Fruit fly (Drosophila melanogaster) whole organism, embryonic: ENCODE results near the gene Jhbp11.

ENCODE experiments used
- Aef1 ChIP-seq: fragments of 200-800 bp; sonication (Bioruptor generic); IDR thresholded peaks from 3 replicates; pipeline ENCODE4 v1.3.6; 2022; ENCODE audit warnings: missing biosample characterization, missing genetic modification characterization
- Atf-2 ChIP-seq: fragments of 200-800 bp; sonication (Bioruptor generic); optimal IDR thresholded peaks from 2 replicates; lab custom pipeline; 2016; ENCODE audit warnings: missing biosample characterization, missing genetic modification characterization
- BEAF-32 ChIP-seq: fragments of 200-800 bp; sonication (Bioruptor generic); optimal IDR thresholded peaks from 3 replicates; lab custom pipeline; 2017; ENCODE audit warnings: missing biosample characterization, missing genetic modification characterization, mild to moderate bottlenecking, moderate library complexity, missing genetic modification reagents
- CG10147 ChIP-seq: fragments of 200-800 bp; sonication (Bioruptor generic); optimal IDR thresholded peaks from 2 replicates; lab custom pipeline; 2019; ENCODE audit warnings: missing biosample characterization, mild to moderate bottlenecking, missing genetic modification characterization, moderate library complexity
- CG10209 ChIP-seq: fragments of 200-800 bp; sonication (Bioruptor generic); optimal IDR thresholded peaks from 3 replicates; lab custom pipeline; 2017; ENCODE audit warnings: missing biosample characterization, mild to moderate bottlenecking, missing genetic modification characterization, missing genetic modification reagents
- CG11560 ChIP-seq: fragments of 200-800 bp; sonication (Bioruptor generic); IDR thresholded peaks from 3 replicates; pipeline ENCODE4 v1.3.6; 2022; ENCODE audit warnings: missing biosample characterization, missing genetic modification characterization
- CG14710 ChIP-seq: fragments of 200-800 bp; sonication (Bioruptor generic); optimal IDR thresholded peaks from 3 replicates; lab custom pipeline; 2019; ENCODE audit warnings: missing biosample characterization, mild to moderate bottlenecking, missing genetic modification characterization, moderate library complexity
- CG15479 ChIP-seq: fragments of 200-800 bp; sonication (Bioruptor generic); optimal IDR thresholded peaks from 3 replicates; lab custom pipeline; 2019; ENCODE audit warnings: missing biosample characterization, mild to moderate bottlenecking, missing genetic modification characterization, moderate library complexity
- CG15696 ChIP-seq: fragments of 200-800 bp; sonication (Bioruptor generic); optimal IDR thresholded peaks from 2 replicates; lab custom pipeline; 2019; ENCODE audit warnings: missing biosample characterization, mild to moderate bottlenecking, missing genetic modification characterization, moderate library complexity
- CG1602 ChIP-seq: fragments of 200-800 bp; sonication (Bioruptor generic); optimal IDR thresholded peaks from 3 replicates; lab custom pipeline; 2016; ENCODE audit warnings: missing biosample characterization, missing genetic modification characterization
- CG1647 ChIP-seq: fragments of 200-800 bp; sonication (Bioruptor generic); optimal IDR thresholded peaks from 3 replicates; lab custom pipeline; 2016; ENCODE audit warnings: missing biosample characterization, missing genetic modification characterization
- CG16813 ChIP-seq: fragments of 200-800 bp; sonication (Bioruptor generic); IDR thresholded peaks from 3 replicates; pipeline ENCODE4 v1.3.6; 2022; ENCODE audit warnings: missing biosample characterization, missing genetic modification characterization; ENCODE audit not compliant: partially characterized antibody
- CG18011 ChIP-seq: fragments of 200-800 bp; sonication (Bioruptor generic); optimal IDR thresholded peaks from 2 replicates; lab custom pipeline; 2017; ENCODE audit warnings: missing biosample characterization, missing genetic modification characterization, mild to moderate bottlenecking, moderate library complexity, missing genotype
- CG18262 ChIP-seq: fragments of 200-800 bp; optimal IDR thresholded peaks from 3 replicates; lab custom pipeline; 2019; ENCODE audit warnings: missing biosample characterization, mild to moderate bottlenecking, missing genetic modification characterization, moderate library complexity
- CG1832 ChIP-seq: fragments of 200-800 bp; sonication (Bioruptor generic); optimal IDR thresholded peaks from 2 replicates; lab custom pipeline; 2017; ENCODE audit warnings: missing biosample characterization, mild to moderate bottlenecking, missing genetic modification characterization, inconsistent platforms
- CG31441 ChIP-seq: fragments of 200-800 bp; sonication (Bioruptor generic); IDR thresholded peaks from 2 replicates; pipeline ENCODE4 v1.3.6; 2022; ENCODE audit warnings: missing biosample characterization, missing genetic modification characterization
- CG8478 ChIP-seq: fragments of >200 bp; optimal IDR thresholded peaks from 2 replicates; lab custom pipeline; 2018
- CG8765 ChIP-seq: fragments of 200-800 bp; sonication (Bioruptor generic); IDR thresholded peaks from 2 replicates; pipeline ENCODE4 v1.3.6; 2022; ENCODE audit warnings: missing biosample characterization, missing genetic modification characterization
- CG9932 ChIP-seq: fragments of 200-800 bp; sonication (Bioruptor generic); IDR thresholded peaks from 2 replicates; pipeline ENCODE4 v1.3.6; 2022; ENCODE audit warnings: missing biosample characterization, missing genetic modification characterization
- Ets65A ChIP-seq: fragments of 200-800 bp; sonication (Bioruptor generic); peaks from one replicate; lab custom pipeline; 2016; ENCODE audit warnings: missing biosample characterization, missing genetic modification characterization
- HLH4C ChIP-seq: fragments of 200-800 bp; sonication (Bioruptor generic); IDR thresholded peaks from 3 replicates; pipeline ENCODE4 v1.3.6; 2022; ENCODE audit warnings: missing biosample characterization, missing genetic modification characterization; ENCODE audit not compliant: partially characterized antibody
- Hr78 ChIP-seq, 2 experiments: fragments of 200-800 bp in 1 of 2; fragments of >200 bp in 1 of 2; sonication (Bioruptor generic) in 1 of 2; optimal IDR thresholded peaks; 2 replicates each; lab custom pipeline; 2017 to 2019; ENCODE audit warnings: missing biosample characterization in 2 of 2, missing genetic modification characterization in 2 of 2, mild to moderate bottlenecking in 1 of 2, moderate library complexity in 1 of 2
- Meics ChIP-seq: fragments of 200-800 bp; sonication (Bioruptor generic); optimal IDR thresholded peaks from 2 replicates; lab custom pipeline; 2017; ENCODE audit warnings: missing biosample characterization, mild to moderate bottlenecking, missing genetic modification characterization
- Ssrp ChIP-seq: fragments of 200-800 bp; sonication (Bioruptor generic); optimal IDR thresholded peaks from 2 replicates; lab custom pipeline; 2018; ENCODE audit warnings: missing biosample characterization, mild to moderate bottlenecking, missing genetic modification characterization, moderate library complexity
- Usf ChIP-seq: fragments of 200-800 bp; sonication (Bioruptor generic); optimal IDR thresholded peaks from 2 replicates; lab custom pipeline; 2017; ENCODE audit warnings: missing genotype, missing biosample characterization, missing genetic modification characterization
- bigmax ChIP-seq: fragments of 200-800 bp; sonication (Bioruptor generic); optimal IDR thresholded peaks from 2 replicates; lab custom pipeline; 2018; ENCODE audit warnings: missing biosample characterization, mild to moderate bottlenecking, missing genetic modification characterization
- br ChIP-seq: fragments of >200 bp; optimal IDR thresholded peaks from 2 replicates; lab custom pipeline; 2017
- chm ChIP-seq: fragments of 200-800 bp; sonication (Bioruptor generic); IDR thresholded peaks from 2 replicates; pipeline ENCODE4 v1.3.6; 2022; ENCODE audit warnings: missing biosample characterization, missing genetic modification characterization
- danr ChIP-seq: fragments of 200-800 bp; sonication (Bioruptor generic); IDR thresholded peaks from 2 replicates; pipeline ENCODE4 v1.3.6; 2022; ENCODE audit warnings: missing biosample characterization, missing genetic modification characterization
- emc ChIP-seq: fragments of 200-800 bp; sonication (Bioruptor generic); optimal IDR thresholded peaks from 2 replicates; lab custom pipeline; 2016; ENCODE audit warnings: missing biosample characterization, missing genetic modification characterization
- ind ChIP-seq: fragments of 200-800 bp; sonication (Bioruptor generic); optimal IDR thresholded peaks from 3 replicates; lab custom pipeline; 2016; ENCODE audit warnings: missing biosample characterization, missing genetic modification characterization
- knrl ChIP-seq: fragments of 200-800 bp; sonication (Bioruptor generic); IDR thresholded peaks from 3 replicates; pipeline ENCODE4 v1.3.6; 2022; ENCODE audit warnings: missing biosample characterization, missing genetic modification characterization; ENCODE audit not compliant: partially characterized antibody
- lilli ChIP-seq: fragments of 200-800 bp; sonication (Bioruptor generic); optimal IDR thresholded peaks from 3 replicates; lab custom pipeline; 2016; ENCODE audit warnings: missing biosample characterization, missing genetic modification characterization
- org-1 ChIP-seq: fragments of 200-800 bp; sonication (Bioruptor generic); optimal IDR thresholded peaks from 2 replicates; lab custom pipeline; 2017; ENCODE audit warnings: missing biosample characterization, missing genetic modification characterization
- pan ChIP-seq, 4 experiments: fragments of >200 bp in 3 of 4; fragments of 200-800 bp in 1 of 4; sonication (Bioruptor generic) in 1 of 4; optimal IDR thresholded peaks in 3 of 4; IDR thresholded peaks in 1 of 4; 2 replicates each; pipeline versions ENCODE4 v1.3.6 to Lab custom; 2017 to 2022; ENCODE audit warnings: missing biosample characterization in 2 of 4, missing genetic modification characterization in 2 of 4, mixed read lengths in 1 of 4
- pnt ChIP-seq: fragments of 200-800 bp; sonication (Bioruptor generic); optimal IDR thresholded peaks from 3 replicates; lab custom pipeline; 2016; ENCODE audit warnings: missing biosample characterization, missing genetic modification characterization
- prd ChIP-seq, 3 experiments: fragments of >200 bp in 2 of 3; fragments of 200-800 bp in 1 of 3; sonication (Bioruptor generic) in 1 of 3; optimal IDR thresholded peaks in 2 of 3; IDR thresholded peaks in 1 of 3; 2 replicates in 2 of 3; 3 replicates in 1 of 3; pipeline versions ENCODE4 v1.3.6 to Lab custom; 2017 to 2022; ENCODE audit warnings: missing biosample characterization in 1 of 3, missing genetic modification characterization in 1 of 3
- run ChIP-seq: fragments of 200-800 bp; sonication (Bioruptor generic); optimal IDR thresholded peaks from 3 replicates; lab custom pipeline; 2018; ENCODE audit warnings: missing biosample characterization, mild to moderate bottlenecking, missing genetic modification characterization
- scrt ChIP-seq: fragments of 200-800 bp; sonication (Bioruptor generic); optimal IDR thresholded peaks from 2 replicates; lab custom pipeline; 2018; ENCODE audit warnings: missing biosample characterization, mild to moderate bottlenecking, missing genetic modification characterization, moderate library complexity
- sens ChIP-seq: fragments of 200-800 bp; sonication (Bioruptor generic); peaks from one replicate; lab custom pipeline; 2016; ENCODE audit warnings: missing biosample characterization, missing genetic modification characterization
- sima ChIP-seq: fragments of 200-800 bp; sonication (Bioruptor generic); optimal IDR thresholded peaks from 2 replicates; lab custom pipeline; 2016; ENCODE audit warnings: missing biosample characterization, missing genetic modification characterization
- slp2 ChIP-seq: fragments of 200-800 bp; sonication (Bioruptor generic); optimal IDR thresholded peaks from 2 replicates; lab custom pipeline; 2016; ENCODE audit warnings: missing biosample characterization, missing genetic modification characterization
- tna ChIP-seq: fragments of 200-800 bp; sonication (Bioruptor generic); IDR thresholded peaks from 2 replicates; pipeline ENCODE4 v1.3.6; 2022; ENCODE audit warnings: missing biosample characterization, missing genetic modification characterization; ENCODE audit not compliant: partially characterized antibody
- trh ChIP-seq: fragments of 200-800 bp; sonication (Bioruptor generic); optimal IDR thresholded peaks from 2 replicates; lab custom pipeline; 2016; ENCODE audit warnings: missing biosample characterization, missing genetic modification characterization
- ttk ChIP-seq: fragments of 200-800 bp; sonication (Bioruptor generic); IDR thresholded peaks from 2 replicates; pipeline ENCODE4 v2.1.2; 2022; ENCODE audit warnings: missing biosample characterization, missing genetic modification characterization
- vvl ChIP-seq: fragments of 200-800 bp; sonication (Bioruptor generic); IDR thresholded peaks from 2 replicates; pipeline ENCODE4 v1.3.6; 2022; ENCODE audit warnings: missing biosample characterization, missing genetic modification characterization
- wek ChIP-seq: fragments of 200-800 bp; sonication (Bioruptor generic); optimal IDR thresholded peaks from 3 replicates; lab custom pipeline; 2018; ENCODE audit warnings: missing biosample characterization, mild to moderate bottlenecking, missing genetic modification characterization, moderate library complexity
- z ChIP-seq: fragments of 200-800 bp; sonication (Bioruptor generic); IDR thresholded peaks from 3 replicates; pipeline ENCODE4 v1.3.6; 2022; ENCODE audit warnings: missing biosample characterization, missing genetic modification characterization

Gene Jhbp11

dm6 chr3R:27135692-27136641 is 34.9 kb downstream of the Jhbp11 start (continued):
- TF ChIP-seq chm (GFP tag; lab: Robert Waterston, UW): peak; percentile 86
- peak; percentile 75 for TF ChIP-seq wek (GFP tag; lab: Kevin White, UChicago)
- peak; percentile 24 for TF ChIP-seq scrt (GFP tag; lab: Kevin White, UChicago)
- TF ChIP-seq CG1602 (GFP tag; lab: Kevin White, UChicago): peak; percentile 71
- peak; percentile 43; the same call in 1 of the 2 replicates for TF ChIP-seq vvl (GFP tag; lab: Robert Waterston, UW)
- TF ChIP-seq CG8765 (GFP tag; lab: Robert Waterston, UW): no peak
- no peak for TF ChIP-seq CG8478 (lab: Kevin White, UChicago)
- peak; percentile 56 for TF ChIP-seq CG31441 (GFP tag; lab: Robert Waterston, UW)
- no peak for TF ChIP-seq knrl (GFP tag; lab: Robert Waterston, UW)
- TF ChIP-seq bigmax (GFP tag; lab: Kevin White, UChicago): peak; percentile 5
- peak; percentile 25 for TF ChIP-seq Usf (GFP tag; lab: Kevin White, UChicago)
- no peak for TF ChIP-seq tna (GFP tag; lab: Robert Waterston, UW)
- peak; percentile 8 for TF ChIP-seq CG18011 (GFP tag; lab: Kevin White, UChicago)
- no peak for TF ChIP-seq CG11560 (tag; lab: Robert Waterston, UW)
- TF ChIP-seq br (lab: Kevin White, UChicago): no peak
- TF ChIP-seq slp2 (GFP tag; lab: Kevin White, UChicago): peak; percentile 43
- TF ChIP-seq danr (GFP tag; lab: Robert Waterston, UW): no peak
- peak; percentile 95 for TF ChIP-seq sens (GFP tag; lab: Kevin White, UChicago)
- peak in 1 of 2 experiments; percentile 55 for TF ChIP-seq Hr78 (GFP tag; optimal IDR thresholded peaks at IDR 0.05; lab: Kevin White, UChicago)
- TF ChIP-seq pan (optimal IDR thresholded peaks at IDR 0.05; lab: Kevin White, UChicago): no peak
- TF ChIP-seq pan (GFP tag; optimal IDR thresholded peaks at IDR 0.05 in 1 of 2, IDR thresholded peaks at IDR 0.05 in 1 of 2): peak in 1 of 2 experiments; percentile 58
- TF ChIP-seq CG1647 (GFP tag; lab: Kevin White, UChicago): peak; percentile 33
- TF ChIP-seq Ssrp: no peak
- TF ChIP-seq Meics: peak; percentile 24
- TF ChIP-seq ttk (GFP tag; lab: Robert Waterston, UW): peak; percentile 13; the same call in 1 of the 2 replicates
- TF ChIP-seq run (tag; lab: Kevin White, UChicago): peak; percentile 30
- no peak for TF ChIP-seq CG9932 (GFP tag; lab: Robert Waterston, UW)
- peak; percentile 94 for TF ChIP-seq CG15696 (tag; lab: Kevin White, UChicago)
- TF ChIP-seq lilli (GFP tag; lab: Kevin White, UChicago): peak; percentile 13
- no peak for TF ChIP-seq CG10147
- peak; percentile 4 for TF ChIP-seq sima (GFP tag; lab: Kevin White, UChicago)
- TF ChIP-seq CG14710: peak; percentile 69
- TF ChIP-seq CG10209 (GFP tag; lab: Kevin White, UChicago): peak; percentile 82
- TF ChIP-seq HLH4C: no peak
- TF ChIP-seq trh (GFP tag; lab: Kevin White, UChicago): peak; percentile 48
- TF ChIP-seq BEAF-32 (GFP tag; lab: Kevin White, UChicago): no peak
- TF ChIP-seq CG16813 (GFP tag; lab: Robert Waterston, UW): no peak
- no peak for TF ChIP-seq ind (GFP tag; lab: Kevin White, UChicago)
- peak; percentile 77 for TF ChIP-seq org-1
- no peak for TF ChIP-seq z (GFP tag; lab: Robert Waterston, UW)
- no peak for TF ChIP-seq emc (GFP tag; lab: Kevin White, UChicago)
- no peak for TF ChIP-seq Aef1 (GFP tag; lab: Robert Waterston, UW)
- TF ChIP-seq Ets65A (GFP tag; lab: Kevin White, UChicago): no peak
- TF ChIP-seq CG1832 (GFP tag; lab: Kevin White, UChicago): no peak
- TF ChIP-seq pnt (GFP tag; lab: Kevin White, UChicago): peak; percentile 59
- TF ChIP-seq CG15479 (GFP tag; lab: Kevin White, UChicago): peak; percentile 60
- peak; percentile 65 for TF ChIP-seq CG18262 (tag; lab: Kevin White, UChicago)
- peak; percentile 58 for TF ChIP-seq Atf-2
- TF ChIP-seq prd (optimal IDR thresholded peaks at IDR 0.05; lab: Kevin White, UChicago): no peak
- TF ChIP-seq prd (GFP tag; IDR thresholded peaks at IDR 0.05; lab: Robert Waterston, UW): peak; percentile 60
